Worm (Caenorhabditis elegans): ENCODE measurements around the gene vpat-1.

DNA sequence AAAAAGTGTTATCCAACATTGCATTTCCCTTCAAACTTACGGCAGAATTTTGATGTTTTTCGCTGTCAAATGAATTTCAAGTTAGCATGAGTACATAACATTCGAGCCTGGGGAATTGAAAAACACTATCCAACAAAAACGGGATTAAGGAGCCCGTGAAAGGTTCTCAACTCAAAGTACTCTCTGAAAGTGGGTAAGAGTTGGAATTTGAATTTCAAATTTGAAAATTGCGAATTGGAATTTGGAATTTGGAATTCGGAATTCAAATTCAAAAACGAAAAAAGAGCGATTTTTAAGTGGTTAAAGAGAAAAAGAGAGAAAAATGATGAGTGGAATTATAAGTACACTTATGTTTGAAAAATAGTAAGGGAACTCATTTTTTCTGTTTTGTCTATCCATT lies 54.7 kb downstream of the vpat-1 start, which contains the start of the genes C09E10.3 and dgk-1:
- TF ChIP-seq F10E7.11 (tag; optimal IDR thresholded peaks at IDR 0.05) = no peak
- TF ChIP-seq lin-54 (GFP tag; optimal IDR thresholded peaks at IDR 0.05) = no peak
- TF ChIP-seq zim-3 (tag; optimal IDR thresholded peaks at IDR 0.05) = no peak
- TF ChIP-seq unc-62 (GFP tag; optimal IDR thresholded peaks at IDR 0.05) = no peak
- TF ChIP-seq nhr-179 (tag; optimal IDR thresholded peaks at IDR 0.05) = no peak
- TF ChIP-seq D2030.7 (GFP tag; IDR thresholded peaks at IDR 0.05) = no peak
- no peak for TF ChIP-seq dox-1 (GFP tag; IDR thresholded peaks at IDR 0.05)
- no peak for TF ChIP-seq tlf-1 (GFP tag; optimal IDR thresholded peaks at IDR 0.05)
